Fruit fly (Drosophila melanogaster) whole organism, larva: ENCODE data around the gene bbg.

Source experiments
- noc ChIP-seq: fragments of 200-800 bp; sonication (Bioruptor generic); optimal IDR thresholded peaks from 3 replicates; lab custom pipeline; 2019; ENCODE audit warnings: missing biosample characterization, mild to moderate bottlenecking, missing genetic modification characterization, moderate library complexity

bbg gene

DNA sequence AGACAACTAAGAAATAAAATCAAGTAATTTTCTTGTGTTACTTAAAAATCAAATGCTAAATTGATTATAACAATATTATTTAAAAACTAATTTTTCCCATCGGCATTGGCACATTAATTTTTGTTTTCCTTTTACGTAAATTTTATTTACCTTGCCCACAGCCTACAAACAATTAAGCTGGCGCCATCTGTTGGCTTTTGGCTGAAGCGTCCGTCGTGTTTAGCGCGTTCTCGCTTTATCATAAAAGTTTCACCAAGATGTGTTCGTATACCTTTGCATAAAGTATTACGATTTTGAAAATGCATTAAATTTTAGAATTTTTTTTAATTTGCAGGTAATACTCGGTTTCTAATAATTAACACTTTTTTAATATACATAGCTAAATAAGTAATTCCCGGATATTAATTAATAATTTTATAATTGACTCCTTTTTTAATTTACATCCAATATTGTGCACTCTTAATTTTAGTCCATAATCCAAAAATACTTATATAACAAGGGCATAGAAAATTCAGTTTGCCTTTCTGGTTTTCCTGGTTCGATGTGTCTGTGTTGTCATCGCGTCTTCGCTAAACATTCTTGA lies 139.0 kb downstream of the bbg start:
- TF ChIP-seq noc (tag; lab: Kevin White, UChicago): no peak

DNA sequence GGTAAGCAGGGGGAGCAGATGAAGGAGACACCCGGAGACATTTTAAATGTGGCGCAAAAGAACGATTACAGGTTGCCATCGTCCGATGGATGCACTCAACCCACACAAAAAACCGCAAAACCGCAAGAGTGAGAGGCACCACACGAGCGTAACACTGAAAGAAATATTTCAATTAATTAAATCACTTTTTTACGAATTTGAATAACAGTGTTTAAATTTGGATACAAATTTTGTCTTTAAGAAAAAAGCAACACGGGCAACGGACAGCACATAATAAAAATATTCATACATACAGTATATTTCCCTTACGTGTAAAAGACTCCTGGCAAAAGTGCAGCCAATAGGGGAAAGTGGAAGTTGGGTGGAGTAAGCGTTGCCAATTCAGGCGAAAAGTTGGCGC lies 146.8 kb downstream of the bbg start:
- no peak for TF ChIP-seq noc (tag; lab: Kevin White, UChicago)

DNA sequence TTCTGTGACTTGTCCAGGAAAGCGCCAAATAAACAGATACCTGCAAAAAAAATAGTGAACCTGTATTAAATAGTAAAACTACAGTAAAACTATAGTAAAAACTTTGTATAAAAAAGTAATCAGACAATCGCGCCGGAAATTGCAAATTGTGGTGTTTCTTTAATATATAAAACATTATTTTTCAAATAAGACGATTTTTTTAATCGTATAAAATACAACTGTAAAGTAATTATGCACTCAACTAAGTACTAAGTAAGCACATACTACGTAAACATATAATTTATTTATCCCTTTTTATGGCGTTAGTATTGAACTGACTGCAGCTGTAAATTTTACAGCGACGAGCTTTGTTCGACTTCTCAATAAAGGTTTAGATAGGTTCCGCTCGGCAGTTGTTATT lies 154.6 kb downstream of the bbg start, which contains the start of gene CG43120:
Gene CG43120, plus strand, starts transcription at position 391 of the 400 bp plus-strand sequence.
- TF ChIP-seq noc (tag; lab: Kevin White, UChicago): peak; percentile 40

DNA sequence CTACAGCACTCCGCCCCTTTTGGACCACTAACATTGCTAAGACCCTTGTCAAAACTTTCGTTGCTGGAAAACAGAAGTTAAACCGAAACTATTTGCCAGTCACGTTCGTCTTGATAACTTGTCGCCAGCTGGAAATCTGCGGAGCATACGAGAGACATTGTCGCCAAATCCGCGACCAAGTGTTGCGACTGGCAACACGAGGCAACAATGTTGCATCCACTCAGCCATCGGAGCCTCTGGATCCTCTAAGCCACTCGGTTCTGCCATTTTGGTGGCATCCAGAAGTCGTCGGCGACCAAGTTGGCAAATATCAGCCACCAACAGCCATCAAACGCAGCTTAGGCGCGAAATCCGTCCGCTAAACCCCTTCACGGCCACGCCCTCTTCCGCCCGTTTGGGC lies 160.2 kb downstream of the bbg start:
- TF ChIP-seq noc (tag; lab: Kevin White, UChicago): no peak

DNA sequence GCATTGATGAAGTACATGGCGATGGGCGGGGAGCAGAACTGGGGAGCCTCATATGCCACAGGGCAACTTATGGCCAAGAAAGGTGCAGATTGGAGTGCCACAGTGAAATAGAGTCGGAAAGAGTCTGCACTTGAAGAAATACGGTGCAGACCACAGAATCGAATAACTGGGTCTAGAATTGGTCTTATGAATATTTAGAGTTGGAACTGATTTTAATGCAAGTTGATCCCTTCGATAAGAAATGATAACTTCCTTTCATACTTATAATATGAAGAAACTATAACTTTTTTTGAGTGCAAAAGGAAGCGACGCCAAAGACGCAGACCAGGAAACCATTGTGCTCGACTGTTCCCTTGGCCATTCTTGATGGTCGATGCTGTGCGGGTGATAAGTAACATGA lies 161.6 kb downstream of the bbg start:
- TF ChIP-seq noc (tag; lab: Kevin White, UChicago): no peak

DNA sequence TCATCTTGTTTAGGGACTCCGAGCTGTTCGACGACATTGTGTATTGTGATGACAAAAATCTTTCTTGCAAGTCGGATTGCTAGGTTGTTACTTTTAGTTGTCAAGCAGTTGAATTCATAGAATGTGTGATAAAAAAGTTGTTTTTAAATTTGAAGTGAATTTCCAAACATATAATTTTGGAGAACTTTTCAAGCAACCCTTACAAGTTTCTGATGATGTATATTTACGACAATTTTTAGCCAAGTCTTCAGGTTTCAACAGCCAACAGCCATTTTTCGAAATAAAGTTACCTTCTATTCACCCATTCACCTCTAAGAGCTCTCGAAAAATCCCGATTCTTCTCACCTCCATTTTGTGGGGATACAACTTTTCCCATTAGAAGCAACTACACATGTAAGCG lies 166.5 kb downstream of the bbg start, which contains the start of gene CG13481:
Gene CG13481, minus strand, starts transcription at position 101 of the 400 bp plus-strand sequence.
- TF ChIP-seq noc (tag; lab: Kevin White, UChicago): no peak

DNA sequence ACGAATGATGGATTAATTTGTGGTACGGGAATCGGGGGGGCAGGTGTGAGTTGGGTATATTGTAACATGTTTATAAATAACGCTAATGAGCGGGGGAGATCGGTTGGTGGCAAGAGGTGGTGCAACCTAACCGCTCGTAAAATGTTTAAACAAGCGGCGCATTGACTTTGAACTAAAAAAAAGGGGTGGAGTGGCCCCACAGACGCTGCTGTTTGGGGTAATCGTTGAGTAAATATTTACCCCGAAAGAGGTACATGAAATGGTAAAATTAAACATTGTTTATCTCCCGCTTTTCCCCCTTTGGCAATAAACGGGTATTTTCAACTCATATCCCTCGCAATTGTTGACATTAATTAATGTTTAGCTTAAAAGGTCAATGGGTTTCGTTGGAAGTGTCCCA lies 170.0 kb downstream of the bbg start:
- TF ChIP-seq noc (tag; lab: Kevin White, UChicago): no peak

DNA sequence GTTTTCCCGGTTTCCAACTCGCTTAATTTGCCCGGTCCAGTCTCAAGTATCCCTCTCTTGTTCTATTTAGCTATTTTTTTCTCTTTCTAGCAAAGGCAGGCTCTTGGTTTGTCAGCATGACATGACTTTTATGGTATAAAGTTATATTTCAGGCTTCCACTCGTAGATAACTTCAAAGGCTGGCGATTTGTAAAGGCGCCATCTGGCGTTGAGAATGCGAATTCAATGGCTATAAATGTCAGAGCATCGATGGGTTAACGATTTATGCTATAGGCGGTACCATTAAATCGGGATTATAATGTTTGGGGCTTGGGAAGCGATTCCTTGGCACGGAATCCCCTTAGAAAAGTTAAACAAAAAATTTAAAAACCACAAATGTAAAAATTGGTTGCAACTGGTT lies 170.6 kb downstream of the bbg start:
- no peak for TF ChIP-seq noc (tag; lab: Kevin White, UChicago)

DNA sequence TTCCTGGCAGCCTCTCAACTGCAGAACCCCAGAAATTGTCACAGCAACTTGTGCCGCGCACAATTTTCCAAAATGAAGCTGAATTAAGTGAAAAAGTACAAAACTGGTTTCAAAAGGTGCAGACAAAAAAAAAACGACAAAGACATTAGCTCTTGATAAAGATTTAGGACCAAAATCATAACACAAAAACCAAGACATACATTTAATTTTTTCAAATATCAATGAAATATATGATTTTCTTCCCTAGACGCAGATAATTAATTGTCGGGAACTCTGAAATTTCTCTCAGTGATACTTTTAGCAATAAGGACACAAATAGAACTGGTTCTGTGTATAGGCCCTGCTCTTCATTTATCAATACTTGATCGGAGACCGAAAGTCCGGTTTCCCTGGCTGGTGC lies 171.4 kb downstream of the bbg start:
- no peak for TF ChIP-seq noc (tag; lab: Kevin White, UChicago)

DNA sequence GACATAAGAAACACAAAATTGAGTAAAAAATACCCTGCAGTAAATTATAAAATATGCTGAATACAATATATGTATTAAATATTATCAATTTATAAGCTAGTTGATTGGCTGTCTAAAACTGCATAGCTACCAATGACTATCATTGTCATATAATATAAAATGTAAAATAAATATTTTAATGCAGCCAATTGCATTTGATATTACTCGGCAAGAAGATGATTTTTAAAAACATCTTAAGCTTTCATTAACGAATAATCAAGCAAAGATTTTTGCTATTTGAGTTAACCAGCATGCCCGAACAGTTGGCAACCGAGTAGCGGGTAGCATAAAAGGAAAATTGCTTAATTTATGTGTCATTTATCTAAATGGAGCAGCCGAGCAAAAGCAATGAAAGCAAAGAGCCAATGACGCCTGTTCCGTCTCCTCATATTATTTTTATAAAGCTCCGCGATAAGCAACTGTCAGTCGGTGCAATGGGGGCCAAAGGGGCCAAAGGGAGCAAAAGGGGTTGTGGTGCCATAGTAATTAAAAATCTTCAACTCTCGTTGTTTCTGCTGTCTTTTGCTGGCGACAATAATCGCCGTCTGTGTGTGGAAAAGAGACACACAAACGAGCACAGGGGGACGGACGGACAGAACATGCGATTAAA lies 172.8 kb downstream of the bbg start:
- no peak for TF ChIP-seq noc (tag; lab: Kevin White, UChicago)
